Worm (Caenorhabditis elegans) whole organism, early embryonic: Measurements from ENCODE around the gene K02F3.9.

ENCODE experiments used
- F13C5.2 ChIP-seq: sonication (generic microtip); optimal IDR thresholded peaks from 2 replicates; lab custom pipeline; 2017; ENCODE audit warnings: mild to moderate bottlenecking, missing genetic modification characterization, inconsistent platforms, missing compliant biosample characterization
- aly-1 ChIP-seq: sonication (generic microtip); optimal IDR thresholded peaks from 2 replicates; lab custom pipeline; 2016; ENCODE audit warnings: missing genetic modification characterization, missing compliant biosample characterization
- ama-1 ChIP-seq: fragments of 150-350 bp; optimal IDR thresholded peaks from 2 replicates; lab custom pipeline; 2014
- ceh-13 ChIP-seq: fragments of 200-800 bp; sonication (Bioruptor generic); optimal IDR thresholded peaks from 2 replicates; lab custom pipeline; 2018; ENCODE audit warnings: mild to moderate bottlenecking, missing genetic modification characterization, missing compliant biosample characterization
- ceh-36 ChIP-seq: sonication (generic microtip); optimal IDR thresholded peaks from 2 replicates; lab custom pipeline; 2016; ENCODE audit warnings: missing genetic modification characterization, inconsistent platforms, missing compliant biosample characterization
- ets-7 ChIP-seq: sonication (generic microtip); optimal IDR thresholded peaks from 2 replicates; lab custom pipeline; 2016; ENCODE audit warnings: missing genotype, missing genetic modification characterization, missing compliant biosample characterization
- hmbx-1 ChIP-seq: sonication (generic microtip); optimal IDR thresholded peaks from 2 replicates; lab custom pipeline; 2016; ENCODE audit warnings: mild to moderate bottlenecking, missing genetic modification characterization, missing compliant biosample characterization
- hmg-4 ChIP-seq: fragments of 200-800 bp; sonication (Bioruptor generic); optimal IDR thresholded peaks from 2 replicates; lab custom pipeline; 2018; ENCODE audit warnings: mild to moderate bottlenecking, missing genetic modification characterization, missing compliant biosample characterization
- hnd-1 ChIP-seq: sonication (generic microtip); optimal IDR thresholded peaks from 2 replicates; lab custom pipeline; 2016; ENCODE audit warnings: missing genetic modification characterization, missing compliant biosample characterization
- pes-1 ChIP-seq: fragments of 200-800 bp; sonication (Bioruptor generic); IDR thresholded peaks from 2 replicates; pipeline ENCODE4 v1.3.6; 2022; ENCODE audit warnings: missing genetic modification reagents, missing genetic modification characterization, missing compliant biosample characterization
- scrt-1 ChIP-seq: fragments of 200-800 bp; sonication (Bioruptor generic); IDR thresholded peaks from 2 replicates; pipeline ENCODE4 v1.3.6; 2022; ENCODE audit warnings: missing genetic modification characterization, missing compliant biosample characterization
- tbx-37 ChIP-seq: fragments of 200-800 bp; sonication (Bioruptor generic); conservative IDR thresholded peaks from 2 replicates; pipeline ENCODE4 v1.3.6; 2022; ENCODE audit warnings: missing genetic modification reagents, missing genetic modification characterization, missing compliant biosample characterization
- tra-4 ChIP-seq: sonication (generic microtip); optimal IDR thresholded peaks from 2 replicates; lab custom pipeline; 2017; ENCODE audit warnings: missing genetic modification characterization, missing compliant biosample characterization

- peak; percentile 16 for TF ChIP-seq ama-1 (lab: Kevin White, UChicago)
- no peak for TF ChIP-seq hmbx-1 (tag; lab: Kevin White, UChicago)
- TF ChIP-seq ceh-13 (GFP tag; lab: Kevin White, UChicago), result no peak
- TF ChIP-seq hmg-4 (GFP tag; lab: Kevin White, UChicago), result peak; percentile 76
- peak; percentile 48 for TF ChIP-seq F13C5.2 (tag; lab: Kevin White, UChicago)
- TF ChIP-seq scrt-1 (GFP tag; lab: Robert Waterston, UW), result no peak
- no peak for TF ChIP-seq tra-4
- no peak for TF ChIP-seq hnd-1 (tag; lab: Kevin White, UChicago)
- no peak for TF ChIP-seq pes-1 (GFP tag; lab: Robert Waterston, UW)
- no peak for TF ChIP-seq ceh-36 (tag; lab: Kevin White, UChicago)
- no peak for TF ChIP-seq aly-1 (tag; lab: Kevin White, UChicago)
- 0 out of 2 replicates have a peak, but pooled peaks have one; percentile 13 for TF ChIP-seq tbx-37 (GFP tag; lab: Robert Waterston, UW)
- no peak for TF ChIP-seq ets-7 (tag; lab: Kevin White, UChicago)
Measured at ce11 chrIII:833711-834442, 7.3 kb downstream of the K02F3.9 start.
